Fruit fly (Drosophila melanogaster) whole organism, prepupa: ENCODE data around the gene CG13449.

Experiments
- CG10669 ChIP-seq: fragments of 200-800 bp; sonication (Bioruptor generic); optimal IDR thresholded peaks from 3 replicates; lab custom pipeline; 2018; ENCODE audit warnings: missing biosample characterization, mild to moderate bottlenecking, missing genetic modification characterization, moderate library complexity
- CG11902 ChIP-seq: fragments of 200-800 bp; sonication (Bioruptor generic); optimal IDR thresholded peaks from 3 replicates; lab custom pipeline; 2016; ENCODE audit warnings: missing biosample characterization, missing genetic modification characterization
- CG15336 ChIP-seq: fragments of 200-800 bp; sonication (Bioruptor generic); IDR thresholded peaks from 2 replicates; pipeline ENCODE4 v1.3.6; 2022; ENCODE audit warnings: missing biosample characterization, missing genetic modification characterization
- CG6808 ChIP-seq: fragments of 200-800 bp; sonication (Bioruptor generic); optimal IDR thresholded peaks from 3 replicates; lab custom pipeline; 2017; ENCODE audit warnings: missing biosample characterization, missing genetic modification characterization, mild to moderate bottlenecking, moderate library complexity, missing genetic modification reagents
- CG6854 ChIP-seq: fragments of 200-800 bp; sonication (Bioruptor generic); optimal IDR thresholded peaks from 2 replicates; lab custom pipeline; 2017; ENCODE audit warnings: missing biosample characterization, mild to moderate bottlenecking, missing genetic modification characterization
- Eip93F ChIP-seq: fragments of 200-800 bp; sonication (Bioruptor generic); optimal IDR thresholded peaks from 2 replicates; lab custom pipeline; 2016; ENCODE audit warnings: missing biosample characterization, mild to moderate bottlenecking, missing genetic modification characterization
- Gug ChIP-seq: fragments of 200-800 bp; sonication (Bioruptor generic); IDR thresholded peaks from 2 replicates; pipeline ENCODE4 v1.3.6; 2022; ENCODE audit warnings: missing biosample characterization, missing genetic modification characterization
- Hr39 ChIP-seq: fragments of 200-800 bp; sonication (Bioruptor generic); optimal IDR thresholded peaks from 2 replicates; lab custom pipeline; 2016; ENCODE audit warnings: missing biosample characterization, missing genetic modification characterization
- OdsH ChIP-seq: fragments of 200-800 bp; sonication (Bioruptor generic); optimal IDR thresholded peaks from 3 replicates; lab custom pipeline; 2016; ENCODE audit warnings: missing biosample characterization, missing genetic modification characterization
- Sox102F ChIP-seq: fragments of 200-800 bp; sonication (Bioruptor generic); optimal IDR thresholded peaks from 2 replicates; lab custom pipeline; 2016; ENCODE audit warnings: missing biosample characterization, mild to moderate bottlenecking, missing genetic modification characterization
- Sox15 ChIP-seq: fragments of 200-800 bp; sonication (Bioruptor generic); optimal IDR thresholded peaks from 3 replicates; lab custom pipeline; 2016; ENCODE audit warnings: missing biosample characterization, missing genetic modification characterization
- fkh ChIP-seq: fragments of 200-800 bp; sonication (Bioruptor generic); optimal IDR thresholded peaks from 3 replicates; lab custom pipeline; 2017; ENCODE audit warnings: missing biosample characterization, mild to moderate bottlenecking, missing genetic modification characterization, moderate library complexity
- vri ChIP-seq: fragments of 200-800 bp; sonication (Bioruptor generic); optimal IDR thresholded peaks from 3 replicates; lab custom pipeline; 2016; ENCODE audit warnings: missing biosample characterization, mild to moderate bottlenecking, missing genetic modification characterization

- TF ChIP-seq fkh (GFP tag; lab: Kevin White, UChicago) (no peak), CG10669 (GFP tag; lab: Kevin White, UChicago) (no peak), OdsH (GFP tag; lab: Kevin White, UChicago) (no peak), Gug (GFP tag; lab: Robert Waterston, UW) (no peak), CG15336 (GFP tag; lab: Robert Waterston, UW) (no peak), CG6854 (no peak), Sox102F (GFP tag; lab: Kevin White, UChicago) (no peak), CG6808 (no peak), vri (GFP tag; lab: Kevin White, UChicago) (no peak), CG11902 (GFP tag; lab: Kevin White, UChicago) (no peak), Eip93F (no peak), Sox15 (GFP tag; lab: Kevin White, UChicago) (no peak), Hr39 (GFP tag; lab: Kevin White, UChicago) (no peak)
Observed at dm6 chr3L:15657290-15657689, 44.7 kb upstream of the CG13449 start, which contains the start of the genes Eig71Ef and Eig71Eg.
